Fruit fly (Drosophila melanogaster) S2 (cell line): ENCODE results near the gene tey.

Source experiments
- CG8478 ChIP-seq: fragments of >200 bp; optimal IDR thresholded peaks from 2 replicates; lab custom pipeline; 2018
- CTCF ChIP-seq, 2 experiments: fragments of >200 bp; optimal IDR thresholded peaks; 2 replicates each; lab custom pipeline; 2018

DNA sequence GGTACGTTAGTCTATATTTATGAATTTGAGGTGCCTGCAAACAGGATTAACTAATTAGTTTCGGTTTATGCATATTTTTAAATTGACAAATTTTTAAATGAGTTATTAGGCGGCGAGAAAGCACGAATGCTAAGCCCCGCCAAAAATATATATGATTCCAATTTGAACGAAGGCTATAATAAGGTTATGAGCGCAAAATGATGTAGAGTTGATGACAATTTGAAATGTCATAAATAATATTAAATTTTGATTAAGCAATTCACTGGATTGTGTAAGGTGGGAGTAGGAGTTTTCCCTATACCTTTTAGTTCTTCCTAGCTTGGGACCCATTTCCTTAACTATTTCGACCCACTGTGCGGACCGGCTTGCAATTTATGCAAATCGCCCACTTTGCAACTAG, 35.7 kb upstream of the tey start:
- TF ChIP-seq CG8478: no peak
- TF ChIP-seq CTCF (optimal IDR thresholded peaks at IDR 0.05; lab: Kevin White, UChicago): no peak
